Fruit fly (Drosophila melanogaster) whole organism, wandering third instar larva: ENCODE measurements around the gene nenya.
"Not testable (repeated sequence)": the region's sequence is repeated elsewhere in the genome, so short reads cannot be mapped to it uniquely, and the experiment has no call there.

ENCODE experiments used
- HLH106 ChIP-seq: fragments of 200-800 bp; optimal IDR thresholded peaks from 3 replicates; lab custom pipeline; 2019; ENCODE audit warnings: missing biosample characterization, mild to moderate bottlenecking, missing genetic modification characterization, moderate library complexity
- Myc ChIP-seq: fragments of >200 bp; optimal IDR thresholded peaks from 2 replicates; lab custom pipeline; 2017
- OdsH ChIP-seq: fragments of 200-800 bp; sonication (Bioruptor generic); optimal IDR thresholded peaks from 2 replicates; lab custom pipeline; 2016; ENCODE audit warnings: missing biosample characterization, mild to moderate bottlenecking, missing genetic modification characterization
- Sp1 ChIP-seq: fragments of 200-800 bp; sonication (Bioruptor generic); optimal IDR thresholded peaks from 3 replicates; lab custom pipeline; 2019; ENCODE audit warnings: missing biosample characterization, mild to moderate bottlenecking, missing genetic modification characterization, moderate library complexity
- h ChIP-seq: fragments of 200-800 bp; sonication (Bioruptor generic); optimal IDR thresholded peaks from 3 replicates; lab custom pipeline; 2016; ENCODE audit warnings: missing biosample characterization, mild to moderate bottlenecking, missing genetic modification characterization
- pan ChIP-seq: fragments of >200 bp; optimal IDR thresholded peaks from 2 replicates; lab custom pipeline; 2017
- tai ChIP-seq: sonication (Bioruptor generic); optimal IDR thresholded peaks from 2 replicates; lab custom pipeline; 2016; ENCODE audit warnings: missing biosample characterization, missing genetic modification characterization
- usp ChIP-seq: fragments of >200 bp; optimal IDR thresholded peaks from 2 replicates; lab custom pipeline; 2017; ENCODE audit warnings: missing biosample characterization, missing genetic modification characterization

dm6 chr3R:27959145-27959544 is 31.2 kb upstream of the nenya start, which contains the start of the genes CG42487 and CG4884:
- not testable (repeated sequence) for TF ChIP-seq OdsH (GFP tag; lab: Kevin White, UChicago); HLH106 (tag; lab: Kevin White, UChicago); Sp1 (GFP tag; lab: Kevin White, UChicago); Myc (lab: Kevin White, UChicago); pan (lab: Kevin White, UChicago); usp (GFP tag; lab: Kevin White, UChicago); tai (GFP tag; lab: Kevin White, UChicago); h
